Fruit fly (Drosophila melanogaster) Kc167 (cell line): ENCODE measurements around the gene CG13380.

Source experiments
- Myc ChIP-seq: fragments of >200 bp; optimal IDR thresholded peaks from 2 replicates; lab custom pipeline; 2017; ENCODE audit warnings: missing external identifiers
- Sin3A ChIP-seq: fragments of >200 bp; optimal IDR thresholded peaks from 2 replicates; lab custom pipeline; 2018; ENCODE audit warnings: missing external identifiers
- h ChIP-seq: fragments of >200 bp; optimal IDR thresholded peaks from 3 replicates; lab custom pipeline; 2018; ENCODE audit warnings: missing external identifiers
- insv ChIP-seq: fragments of >200 bp; optimal IDR thresholded peaks from 3 replicates; lab custom pipeline; 2018; ENCODE audit warnings: missing external identifiers
- psq ChIP-seq: fragments of >200 bp; optimal IDR thresholded peaks from 2 replicates; lab custom pipeline; 2017; ENCODE audit warnings: missing external identifiers
- ttk ChIP-seq: sonication (Bioruptor generic); optimal IDR thresholded peaks from 2 replicates; lab custom pipeline; 2017; ENCODE audit warnings: missing external identifiers

CG13380 gene

DNA sequence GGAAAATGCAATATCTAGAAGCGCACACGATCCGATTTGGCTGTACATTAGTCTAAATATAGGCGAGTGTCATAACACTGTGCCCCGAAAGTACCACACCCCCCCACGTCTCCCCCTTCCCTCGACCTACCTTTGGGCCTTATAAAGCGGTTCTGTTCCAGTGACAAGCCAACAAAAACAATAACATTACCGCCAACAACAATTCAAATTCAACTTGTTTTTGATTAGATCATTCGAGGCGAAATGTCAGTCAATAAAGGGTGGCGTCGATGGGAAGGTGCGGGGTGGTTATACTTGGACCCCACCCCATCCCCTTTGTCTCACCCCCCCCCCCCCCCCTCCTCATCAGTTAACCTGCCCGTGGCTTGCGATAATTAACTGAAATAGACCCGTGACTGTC is 15.3 kb upstream of the CG13380 start:
- TF ChIP-seq insv (lab: Kevin White, UChicago) (no peak), Sin3A (no peak), Myc (lab: Kevin White, UChicago) (no peak), ttk (no peak), h (no peak), psq (lab: Kevin White, UChicago) (no peak)

- TF ChIP-seq Sin3A (no peak), Myc (lab: Kevin White, UChicago) (no peak), h (no peak), ttk (no peak), psq (lab: Kevin White, UChicago) (no peak), insv (lab: Kevin White, UChicago) (no peak)
Measured at dm6 chr3L:18632187-18632635, 14.5 kb upstream of the CG13380 start.

- no peak for TF ChIP-seq Sin3A
- no peak for TF ChIP-seq insv (lab: Kevin White, UChicago)
- TF ChIP-seq h: no peak
Measured at dm6 chr3L:18629874-18630273, 12.1 kb upstream of the CG13380 start.

dm6 chr3L:18628458-18628857 is 10.7 kb upstream of the CG13380 start:
- no peak for TF ChIP-seq Myc (lab: Kevin White, UChicago)
- TF ChIP-seq insv (lab: Kevin White, UChicago): no peak
- no peak for TF ChIP-seq h
- TF ChIP-seq Sin3A: no peak
- no peak for TF ChIP-seq psq (lab: Kevin White, UChicago)
- TF ChIP-seq ttk: no peak

- TF ChIP-seq h (no peak), insv (lab: Kevin White, UChicago) (no peak), Sin3A (no peak), ttk (no peak), Myc (lab: Kevin White, UChicago) (no peak), psq (lab: Kevin White, UChicago) (no peak)
Measured at dm6 chr3L:18627657-18628455, 10.1 kb upstream of the CG13380 start.

DNA sequence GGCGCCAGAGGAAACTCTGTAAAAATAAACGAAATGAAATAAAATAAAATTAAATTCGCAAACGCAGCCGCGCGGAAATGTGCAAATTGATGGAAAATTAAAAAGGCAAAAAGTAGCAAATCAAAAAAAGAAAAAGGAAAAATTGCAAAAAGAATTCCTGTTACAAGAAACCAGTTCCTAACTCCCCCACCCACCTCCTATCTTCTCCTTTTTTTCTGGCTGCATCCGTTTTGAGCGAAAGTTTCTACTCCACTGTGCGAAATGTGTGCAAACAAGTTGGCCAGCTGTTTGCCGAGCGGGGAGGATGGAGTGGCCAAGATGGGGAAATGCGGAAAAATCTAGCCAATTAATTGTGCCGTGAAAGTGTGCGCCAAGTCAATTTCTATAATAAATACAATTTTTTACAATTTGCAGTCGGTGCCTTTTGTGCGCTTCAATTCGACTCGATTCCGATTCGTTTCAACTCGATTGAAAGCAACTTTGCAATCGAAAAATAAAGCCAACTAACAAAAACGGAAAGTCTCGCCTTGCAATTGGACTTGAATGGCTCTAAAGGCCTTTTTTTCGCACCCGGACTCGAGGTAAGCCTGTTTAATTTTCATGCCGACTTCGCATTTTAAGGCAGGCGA is 8.8 kb upstream of the CG13380 start:
- TF ChIP-seq psq (lab: Kevin White, UChicago) (no peak), h (no peak), Sin3A (no peak), insv (lab: Kevin White, UChicago) (no peak), Myc (lab: Kevin White, UChicago) (no peak), ttk (no peak)

dm6 chr3L:18625786-18626185 is 8.0 kb upstream of the CG13380 start, which contains the start of gene MYPT-75D:
Gene MYPT-75D, plus strand, starts transcription at chr3L:18625959.
- TF ChIP-seq Myc (lab: Kevin White, UChicago): no peak
- no peak for TF ChIP-seq ttk
- no peak for TF ChIP-seq insv (lab: Kevin White, UChicago)
- TF ChIP-seq h: no peak
- no peak for TF ChIP-seq Sin3A
- no peak for TF ChIP-seq psq (lab: Kevin White, UChicago)

- TF ChIP-seq psq (lab: Kevin White, UChicago) (no peak), Sin3A (no peak), h (no peak), ttk (no peak)
Measured at dm6 chr3L:18622422-18622739, 4.6 kb upstream of the CG13380 start, which contains the start of gene bora. Gene bora, plus strand, starts transcription at chr3L:18622692.

- TF ChIP-seq psq (lab: Kevin White, UChicago): no peak
- TF ChIP-seq insv (lab: Kevin White, UChicago): no peak
- no peak for TF ChIP-seq ttk
- no peak for TF ChIP-seq Myc (lab: Kevin White, UChicago)
- no peak for TF ChIP-seq h
- TF ChIP-seq Sin3A: no peak
Measured at dm6 chr3L:18621735-18622421, 4.1 kb upstream of the CG13380 start, which contains the start of gene not. Gene not, minus strand, starts transcription at chr3L:18622129.

dm6 chr3L:18620988-18621734 is 3.4 kb upstream of the CG13380 start:
- no peak for TF ChIP-seq insv (lab: Kevin White, UChicago)
- TF ChIP-seq Myc (lab: Kevin White, UChicago): no peak
- TF ChIP-seq ttk: no peak
- TF ChIP-seq h: no peak
- TF ChIP-seq psq (lab: Kevin White, UChicago): no peak
- TF ChIP-seq Sin3A: no peak

DNA sequence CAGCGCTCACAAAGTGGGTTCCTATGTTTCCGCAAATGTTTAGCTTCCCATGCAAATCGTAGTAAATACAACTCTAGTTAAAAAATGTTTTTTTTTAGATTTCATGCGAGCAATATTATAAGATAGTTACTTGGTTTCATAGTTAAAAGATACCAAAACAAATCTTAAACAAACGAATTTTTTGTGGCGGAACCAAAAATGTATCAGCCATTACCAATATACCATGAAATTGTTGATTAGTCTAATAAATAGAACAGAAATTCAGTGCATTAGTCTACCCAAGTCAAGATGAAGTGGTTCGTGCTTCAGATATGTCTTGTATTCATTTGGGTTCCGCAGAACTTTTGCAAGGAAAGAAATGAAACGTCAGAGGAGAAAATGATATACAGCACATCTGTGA is 6.1 kb downstream of the CG13380 start, which contains the start of gene CG32199:
Gene CG32199, plus strand, starts transcription at position 301 of the 400 bp plus-strand sequence.
- TF ChIP-seq ttk (no peak), psq (lab: Kevin White, UChicago) (no peak), h (no peak), Sin3A (no peak), Myc (lab: Kevin White, UChicago) (no peak)

DNA sequence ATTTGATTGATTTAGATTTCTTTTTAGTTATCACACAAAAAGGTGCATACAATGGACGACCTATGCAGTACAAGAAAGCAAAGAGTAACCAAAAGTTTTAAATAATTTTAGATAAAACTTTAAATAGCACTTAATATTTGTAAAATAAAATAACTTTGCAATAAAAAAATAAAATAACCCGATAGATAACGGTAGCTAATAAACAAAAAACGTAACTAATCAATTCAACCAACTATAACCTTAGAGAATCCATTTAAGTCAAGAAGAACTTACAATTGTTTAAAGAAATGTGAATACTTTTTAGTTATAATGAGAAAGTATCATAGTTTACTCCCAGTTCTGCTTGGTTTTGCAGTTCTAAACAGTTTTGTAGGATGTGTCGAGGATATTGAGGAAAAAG is 8.4 kb downstream of the CG13380 start, which contains the start of gene CG32201:
Gene CG32201, plus strand, starts transcription at position 301 of the 400 bp plus-strand sequence.
- TF ChIP-seq psq (lab: Kevin White, UChicago) (no peak), h (no peak), insv (lab: Kevin White, UChicago) (no peak), Myc (lab: Kevin White, UChicago) (no peak), ttk (no peak), Sin3A (no peak)
